Fruit fly (Drosophila melanogaster): ENCODE measurements around the gene wac.
A peak's percentile ranks its signal among the peaks of the same experiment; 100 is the strongest.

Gene wac

DNA sequence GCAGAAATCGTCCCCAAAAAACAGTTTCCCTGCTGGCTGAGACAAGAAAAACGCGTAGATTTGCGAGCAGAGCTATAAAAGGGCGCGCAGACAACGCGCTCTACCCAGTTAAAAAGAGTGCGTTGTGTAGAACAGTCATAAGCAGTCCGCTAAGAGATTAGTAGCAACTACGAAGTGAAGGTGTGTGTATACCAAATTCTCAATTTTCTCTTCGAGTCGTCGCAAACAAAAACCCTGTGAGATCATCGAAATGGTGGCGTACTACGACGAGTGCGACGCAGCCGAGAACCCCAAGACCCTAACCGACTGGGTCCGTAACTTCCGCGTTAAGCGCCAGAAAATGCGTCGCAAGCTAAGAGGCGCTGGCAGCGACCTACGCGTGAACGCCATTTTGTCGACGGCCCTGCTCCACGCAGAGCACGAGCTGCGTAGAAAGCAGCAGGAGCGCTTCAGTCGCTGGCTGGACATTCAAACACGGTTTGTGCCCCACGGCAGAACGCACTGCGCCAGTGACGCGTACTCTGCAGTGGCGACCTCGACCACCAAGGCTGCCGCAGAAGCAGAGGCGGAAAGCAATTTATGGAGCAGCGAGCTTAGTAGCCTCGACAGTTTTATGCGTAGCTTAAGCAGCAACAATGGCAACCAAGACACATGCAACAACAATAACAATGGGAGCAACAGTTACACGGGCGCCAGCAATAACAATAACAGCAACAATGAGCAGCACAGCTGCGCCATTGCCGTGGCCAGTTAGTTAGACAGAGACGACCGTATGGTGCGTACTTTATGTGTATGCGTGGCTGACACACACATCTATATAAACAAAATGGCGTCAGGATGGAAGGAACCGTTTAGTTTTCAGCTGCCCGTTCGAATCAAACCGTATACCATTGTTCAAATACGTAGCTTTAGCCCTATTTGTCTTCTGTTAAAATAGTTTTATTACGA lies 33.7 kb upstream of the wac start (continued):
- TF ChIP-seq CG11695 (GFP tag; IDR thresholded peaks at IDR 0.05) (peak; percentile 6; the same call in 1 of the 3 replicates), Antp (GFP tag; optimal IDR thresholded peaks at IDR 0.05) (peak; percentile 38), CG10147 (GFP tag; optimal IDR thresholded peaks at IDR 0.05) (no peak), Asciz (GFP tag; optimal IDR thresholded peaks at IDR 0.05) (no peak), CG4328 (GFP tag; optimal IDR thresholded peaks at IDR 0.05) (peak; percentile 17), CG10366 (GFP tag; IDR thresholded peaks at IDR 0.05) (no peak), Ets97D (GFP tag; optimal IDR thresholded peaks at IDR 0.05) (no peak), dati (GFP tag; IDR thresholded peaks at IDR 0.05) (no peak), CG13894 (tag; optimal IDR thresholded peaks at IDR 0.05) (peak; percentile 21), Ravus (GFP tag; IDR thresholded peaks at IDR 0.05) (no peak), CG8089 (GFP tag; optimal IDR thresholded peaks at IDR 0.05) (peak; percentile 4), Xbp1 (GFP tag; optimal IDR thresholded peaks at IDR 0.05) (no peak), Nf-YA (GFP tag; IDR thresholded peaks at IDR 0.05) (no peak), wor (GFP tag; IDR thresholded peaks at IDR 0.05) (no peak), lov (optimal IDR thresholded peaks at IDR 0.05) (no peak), lov (GFP tag; IDR thresholded peaks at IDR 0.05) (peak; percentile 77; the same call in 1 of the 3 replicates), CG17359 (tag; optimal IDR thresholded peaks at IDR 0.05) (peak; percentile 10), C15 (GFP tag; IDR thresholded peaks at IDR 0.05) (peak; percentile 9; the same call in 1 of the 3 replicates), CG4820 (GFP tag; optimal IDR thresholded peaks at IDR 0.05) (no peak), CG30020 (tag; optimal IDR thresholded peaks at IDR 0.05) (no peak), HLH4C (GFP tag; IDR thresholded peaks at IDR 0.05; ENCODE audit: partially characterized antibody) (peak; percentile 43; the same call in 1 of the 3 replicates), CG11093 (GFP tag; IDR thresholded peaks at IDR 0.05) (no peak), ssp (GFP tag; IDR thresholded peaks at IDR 0.05) (no peak), CG15011 (GFP tag; optimal IDR thresholded peaks at IDR 0.05) (no peak), vnd (GFP tag; IDR thresholded peaks at IDR 0.05; ENCODE audit: partially characterized antibody) (0 out of 3 replicates have a peak, but pooled peaks have one; percentile 9), CG15514 (GFP tag; optimal IDR thresholded peaks at IDR 0.05) (peak; percentile 18), Side (GFP tag; optimal IDR thresholded peaks at IDR 0.05) (no peak), CG31388 (GFP tag; optimal IDR thresholded peaks at IDR 0.05) (no peak), Oli (tag; optimal IDR thresholded peaks at IDR 0.05) (no peak), peb (GFP tag; IDR thresholded peaks at IDR 0.05) (no peak), chm (GFP tag; IDR thresholded peaks at IDR 0.05) (peak; percentile 82), Meics (GFP tag; optimal IDR thresholded peaks at IDR 0.05) (peak; percentile 31), fd3F (GFP tag; optimal IDR thresholded peaks at IDR 0.05) (no peak), twi (tag; optimal IDR thresholded peaks at IDR 0.05) (peak; percentile 1), hb (GFP tag; IDR thresholded peaks at IDR 0.05; ENCODE audit: partially characterized antibody) (no peak), pita (GFP tag; optimal IDR thresholded peaks at IDR 0.05) (no peak), ERR (GFP tag; optimal IDR thresholded peaks at IDR 0.05) (peak; percentile 40), Mad (GFP tag; optimal IDR thresholded peaks at IDR 0.05) (no peak), kay (GFP tag; optimal IDR thresholded peaks at IDR 0.05) (no peak), stwl (tag; optimal IDR thresholded peaks at IDR 0.05) (no peak), chif (GFP tag; optimal IDR thresholded peaks at IDR 0.05) (no peak), knrl (GFP tag; IDR thresholded peaks at IDR 0.05; ENCODE audit: partially characterized antibody) (0 out of 3 replicates have a peak, but pooled peaks have one; percentile 36), CG10209 (GFP tag; optimal IDR thresholded peaks at IDR 0.05) (no peak), CG4360 (GFP tag; IDR thresholded peaks at IDR 0.05) (peak; percentile 80), sr (GFP tag; IDR thresholded peaks at IDR 0.05) (0 out of 3 replicates have a peak, but pooled peaks have one; percentile 21), ken (GFP tag; IDR thresholded peaks at IDR 0.05) (peak; percentile 9; the same call in 2 of the 3 replicates), corto (GFP tag; optimal IDR thresholded peaks at IDR 0.05) (no peak), slou (GFP tag; optimal IDR thresholded peaks at IDR 0.05) (no peak)

All from whole organism, embryonic.